Fruit fly (Drosophila melanogaster) whole organism, embryonic: Measurements from ENCODE around the gene PCNA2.

Experiments
- Ada2b ChIP-seq: fragments of 200-800 bp; sonication (Bioruptor generic); IDR thresholded peaks from 2 replicates; pipeline ENCODE4 v1.3.6; 2022; ENCODE audit warnings: missing biosample characterization, missing genetic modification characterization
- Antp ChIP-seq: fragments of 200-800 bp; sonication (Bioruptor generic); optimal IDR thresholded peaks from 3 replicates; lab custom pipeline; 2016; ENCODE audit warnings: missing biosample characterization, missing genetic modification characterization
- BEAF-32 ChIP-seq: fragments of 200-800 bp; sonication (Bioruptor generic); optimal IDR thresholded peaks from 3 replicates; lab custom pipeline; 2017; ENCODE audit warnings: missing biosample characterization, missing genetic modification characterization, mild to moderate bottlenecking, moderate library complexity, missing genetic modification reagents
- CG10209 ChIP-seq: fragments of 200-800 bp; sonication (Bioruptor generic); optimal IDR thresholded peaks from 3 replicates; lab custom pipeline; 2017; ENCODE audit warnings: missing biosample characterization, mild to moderate bottlenecking, missing genetic modification characterization, missing genetic modification reagents
- CG10462 ChIP-seq: fragments of 200-800 bp; sonication (Bioruptor generic); optimal IDR thresholded peaks from 2 replicates; lab custom pipeline; 2016; ENCODE audit warnings: missing biosample characterization, missing genetic modification characterization
- CG12155 ChIP-seq: fragments of 200-800 bp; sonication (Bioruptor generic); optimal IDR thresholded peaks from 3 replicates; lab custom pipeline; 2016; ENCODE audit warnings: missing biosample characterization, missing genetic modification characterization
- CG1233 ChIP-seq: fragments of 200-800 bp; sonication (Bioruptor generic); optimal IDR thresholded peaks from 4 replicates; lab custom pipeline; 2018; ENCODE audit warnings: missing biosample characterization, mild to moderate bottlenecking, missing genetic modification characterization
- CG14441 ChIP-seq: fragments of 200-800 bp; sonication (Bioruptor generic); IDR thresholded peaks from 2 replicates; pipeline ENCODE4 v1.3.6; 2022; ENCODE audit warnings: missing biosample characterization, missing genetic modification characterization
- CG16815 ChIP-seq: fragments of 200-800 bp; sonication (Bioruptor generic); optimal IDR thresholded peaks from 3 replicates; lab custom pipeline; 2017; ENCODE audit warnings: missing biosample characterization, mild to moderate bottlenecking, missing genetic modification characterization
- CG17359 ChIP-seq: fragments of 200-800 bp; sonication (Bioruptor generic); optimal IDR thresholded peaks from 3 replicates; lab custom pipeline; 2018; ENCODE audit warnings: missing biosample characterization, mild to moderate bottlenecking, missing genetic modification characterization, moderate library complexity
- CG18011 ChIP-seq: fragments of 200-800 bp; sonication (Bioruptor generic); optimal IDR thresholded peaks from 2 replicates; lab custom pipeline; 2017; ENCODE audit warnings: missing biosample characterization, missing genetic modification characterization, mild to moderate bottlenecking, moderate library complexity, missing genotype
- CG18599 ChIP-seq: fragments of 200-800 bp; sonication (Bioruptor generic); optimal IDR thresholded peaks from 3 replicates; lab custom pipeline; 2017; ENCODE audit warnings: missing biosample characterization, missing genetic modification characterization, mild to moderate bottlenecking, moderate library complexity, missing genetic modification reagents
- CG30431 ChIP-seq: fragments of 200-800 bp; sonication (Bioruptor generic); optimal IDR thresholded peaks from 2 replicates; lab custom pipeline; 2017; ENCODE audit warnings: missing biosample characterization, missing genetic modification characterization
- CG3065 ChIP-seq: fragments of 200-800 bp; sonication (Bioruptor generic); optimal IDR thresholded peaks from 2 replicates; lab custom pipeline; 2016; ENCODE audit warnings: missing biosample characterization, missing genetic modification characterization
- CG31365 ChIP-seq: fragments of 200-800 bp; sonication (Bioruptor generic); optimal IDR thresholded peaks from 2 replicates; lab custom pipeline; 2018; ENCODE audit warnings: missing biosample characterization, mild to moderate bottlenecking, missing genetic modification characterization
- CG31388 ChIP-seq: fragments of 200-800 bp; sonication (Bioruptor generic); optimal IDR thresholded peaks from 2 replicates; lab custom pipeline; 2016; ENCODE audit warnings: missing biosample characterization, missing genetic modification characterization
- CG32532 ChIP-seq: fragments of 200-800 bp; sonication (Bioruptor generic); IDR thresholded peaks from 2 replicates; pipeline ENCODE4 v1.3.6; 2022; ENCODE audit warnings: missing biosample characterization, missing genetic modification characterization
- CG3281 ChIP-seq: fragments of 200-800 bp; sonication (Bioruptor generic); optimal IDR thresholded peaks from 3 replicates; lab custom pipeline; 2017; ENCODE audit warnings: missing biosample characterization, mild to moderate bottlenecking, missing genetic modification characterization
- CG3995 ChIP-seq: fragments of 200-800 bp; sonication (Bioruptor generic); optimal IDR thresholded peaks from 3 replicates; lab custom pipeline; 2016; ENCODE audit warnings: missing biosample characterization, missing genetic modification characterization
- CG43689 ChIP-seq: fragments of 200-800 bp; sonication (Bioruptor generic); IDR thresholded peaks from 2 replicates; pipeline ENCODE4 v1.3.6; 2022; ENCODE audit warnings: missing biosample characterization, missing genetic modification characterization
- CG4707 ChIP-seq: fragments of 200-800 bp; sonication (Bioruptor generic); optimal IDR thresholded peaks from 2 replicates; lab custom pipeline; 2018; ENCODE audit warnings: missing biosample characterization, mild to moderate bottlenecking, missing genetic modification characterization, moderate library complexity
- CG4854 ChIP-seq: fragments of 200-800 bp; sonication (Bioruptor generic); optimal IDR thresholded peaks from 2 replicates; lab custom pipeline; 2016; ENCODE audit warnings: missing biosample characterization, missing genetic modification characterization, inconsistent platforms
- CG6272 ChIP-seq: fragments of 200-800 bp; sonication (Bioruptor generic); IDR thresholded peaks from 2 replicates; pipeline ENCODE4 v1.3.6; 2022; ENCODE audit warnings: missing biosample characterization, missing genetic modification characterization
- CG6791 ChIP-seq: fragments of 200-800 bp; sonication (Bioruptor generic); IDR thresholded peaks from 3 replicates; pipeline ENCODE4 v1.3.6; 2022; ENCODE audit warnings: missing biosample characterization, missing genetic modification characterization; ENCODE audit not compliant: partially characterized antibody
- CG9932 ChIP-seq: fragments of 200-800 bp; sonication (Bioruptor generic); IDR thresholded peaks from 2 replicates; pipeline ENCODE4 v1.3.6; 2022; ENCODE audit warnings: missing biosample characterization, missing genetic modification characterization
- Ets97D ChIP-seq: fragments of 200-800 bp; sonication (Bioruptor generic); optimal IDR thresholded peaks from 3 replicates; lab custom pipeline; 2016; ENCODE audit warnings: missing biosample characterization, missing genetic modification characterization
- HLH3B ChIP-seq: fragments of 200-800 bp; sonication (Bioruptor generic); IDR thresholded peaks from 2 replicates; pipeline ENCODE4 v1.3.6; 2022; ENCODE audit warnings: missing biosample characterization, missing genetic modification characterization
- Hand ChIP-seq: fragments of 200-800 bp; sonication (Bioruptor generic); optimal IDR thresholded peaks from 2 replicates; lab custom pipeline; 2017; ENCODE audit warnings: mild to moderate bottlenecking, missing biosample characterization, missing genetic modification reagents, missing genetic modification characterization
- Lhr ChIP-seq: fragments of 200-800 bp; sonication (Bioruptor generic); optimal IDR thresholded peaks from 3 replicates; lab custom pipeline; 2017; ENCODE audit warnings: mild to moderate bottlenecking, missing biosample characterization, missing genetic modification reagents, missing genetic modification characterization
- Meics ChIP-seq: fragments of 200-800 bp; sonication (Bioruptor generic); optimal IDR thresholded peaks from 2 replicates; lab custom pipeline; 2017; ENCODE audit warnings: missing biosample characterization, mild to moderate bottlenecking, missing genetic modification characterization
- Nf-YB ChIP-seq: fragments of 200-800 bp; sonication (Bioruptor generic); optimal IDR thresholded peaks from 3 replicates; lab custom pipeline; 2019; ENCODE audit warnings: missing biosample characterization, mild to moderate bottlenecking, missing genetic modification characterization, moderate library complexity
- Sin3A ChIP-seq: fragments of >200 bp; optimal IDR thresholded peaks from 2 replicates; lab custom pipeline; 2018
- Sry-δ ChIP-seq: fragments of 200-800 bp; sonication (Bioruptor generic); optimal IDR thresholded peaks from 2 replicates; lab custom pipeline; 2016; ENCODE audit warnings: missing biosample characterization, missing genetic modification characterization
- amos ChIP-seq: fragments of 200-800 bp; sonication (Bioruptor generic); IDR thresholded peaks from 2 replicates; pipeline ENCODE4 v1.3.6; 2022; ENCODE audit warnings: missing biosample characterization, missing genetic modification characterization; ENCODE audit not compliant: partially characterized antibody
- danr ChIP-seq: fragments of 200-800 bp; sonication (Bioruptor generic); IDR thresholded peaks from 2 replicates; pipeline ENCODE4 v1.3.6; 2022; ENCODE audit warnings: missing biosample characterization, missing genetic modification characterization
- disco-r ChIP-seq: fragments of 200-800 bp; sonication (Bioruptor generic); optimal IDR thresholded peaks from 2 replicates; lab custom pipeline; 2016; ENCODE audit warnings: missing biosample characterization, missing genetic modification characterization
- eyg ChIP-seq: fragments of 200-800 bp; sonication (Bioruptor generic); optimal IDR thresholded peaks from 3 replicates; lab custom pipeline; 2016; ENCODE audit warnings: missing biosample characterization, missing genetic modification characterization
- fru ChIP-seq: fragments of >200 bp; optimal IDR thresholded peaks from 2 replicates; lab custom pipeline; 2017
- fu2 ChIP-seq: fragments of 200-800 bp; sonication (Bioruptor generic); optimal IDR thresholded peaks from 2 replicates; lab custom pipeline; 2016; ENCODE audit warnings: missing biosample characterization, missing genetic modification characterization
- hbn ChIP-seq: fragments of 200-800 bp; sonication (Bioruptor generic); IDR thresholded peaks from 2 replicates; pipeline ENCODE4 v1.3.6; 2022; ENCODE audit warnings: missing biosample characterization, missing genetic modification characterization; ENCODE audit not compliant: partially characterized antibody
- jigr1 ChIP-seq: fragments of 200-800 bp; sonication (Bioruptor generic); IDR thresholded peaks from 3 replicates; pipeline ENCODE4 v1.3.6; 2022; ENCODE audit warnings: missing biosample characterization, missing genetic modification characterization
- lmd ChIP-seq: fragments of 200-800 bp; sonication (Bioruptor generic); IDR thresholded peaks from 2 replicates; pipeline ENCODE4 v1.3.6; 2022; ENCODE audit warnings: missing biosample characterization, missing genetic modification characterization
- mld ChIP-seq: fragments of 200-800 bp; sonication (Bioruptor generic); IDR thresholded peaks from 3 replicates; pipeline ENCODE4 v1.3.6; 2022; ENCODE audit warnings: missing biosample characterization, missing genetic modification characterization; ENCODE audit not compliant: partially characterized antibody
- pb ChIP-seq: fragments of 200-800 bp; sonication (Bioruptor generic); optimal IDR thresholded peaks from 3 replicates; lab custom pipeline; 2016; ENCODE audit warnings: missing biosample characterization, missing genetic modification characterization
- pho ChIP-seq: fragments of 200-800 bp; sonication (Bioruptor generic); optimal IDR thresholded peaks from 2 replicates; lab custom pipeline; 2016; ENCODE audit warnings: missing biosample characterization, missing genetic modification characterization
- pnt ChIP-seq: fragments of 200-800 bp; sonication (Bioruptor generic); optimal IDR thresholded peaks from 3 replicates; lab custom pipeline; 2016; ENCODE audit warnings: missing biosample characterization, missing genetic modification characterization
- prd ChIP-seq, 3 experiments: fragments of >200 bp in 2 of 3; fragments of 200-800 bp in 1 of 3; sonication (Bioruptor generic) in 1 of 3; optimal IDR thresholded peaks in 2 of 3; IDR thresholded peaks in 1 of 3; 2 replicates in 2 of 3; 3 replicates in 1 of 3; pipeline versions ENCODE4 v1.3.6 to Lab custom; 2017 to 2022; ENCODE audit warnings: missing biosample characterization in 1 of 3, missing genetic modification characterization in 1 of 3
- sd ChIP-seq: fragments of 200-800 bp; sonication (Bioruptor generic); optimal IDR thresholded peaks from 3 replicates; lab custom pipeline; 2018; ENCODE audit warnings: missing biosample characterization, mild to moderate bottlenecking, missing genetic modification characterization, moderate library complexity
- sens-2 ChIP-seq: fragments of 200-800 bp; sonication (Bioruptor generic); IDR thresholded peaks from 2 replicates; pipeline ENCODE4 v1.3.6; 2022; ENCODE audit warnings: missing biosample characterization, missing genetic modification characterization
- sob ChIP-seq: fragments of 200-800 bp; sonication (Bioruptor generic); IDR thresholded peaks from 2 replicates; pipeline ENCODE4 v1.3.6; 2022; ENCODE audit warnings: missing biosample characterization, missing genetic modification characterization

The PCNA2 gene

DNA sequence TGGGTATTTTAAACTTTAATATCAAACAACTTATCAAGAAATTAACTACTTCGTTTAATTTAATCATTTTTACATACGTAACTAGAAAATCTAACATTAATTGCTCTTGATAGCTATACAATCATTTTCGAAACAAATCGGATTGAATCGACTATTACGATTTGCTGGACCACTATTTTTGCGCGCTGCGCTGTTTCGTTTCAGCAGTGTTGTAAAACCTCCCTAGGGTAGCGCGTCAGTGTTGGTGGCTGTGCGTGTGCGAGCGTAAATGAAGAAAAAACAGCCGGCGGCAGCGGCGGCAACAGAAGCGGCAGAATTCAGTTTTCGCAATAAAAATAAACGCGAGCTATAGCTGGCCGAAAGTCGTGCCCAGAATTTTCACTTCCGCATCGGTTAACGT, 50.5 kb downstream of the PCNA2 start, which contains the start of gene CG33116 (continued):
- TF ChIP-seq CG18599 (GFP tag; lab: Kevin White, UChicago) (peak; percentile 83), CG30431 (GFP tag; lab: Kevin White, UChicago) (peak; percentile 70), CG3995 (peak; percentile 51), Sin3A (lab: Kevin White, UChicago) (peak; percentile 80), CG10209 (GFP tag; lab: Kevin White, UChicago) (peak; percentile 76), HLH3B (peak; percentile 76), CG4854 (GFP tag; lab: Kevin White, UChicago) (peak; percentile 70), CG32532 (GFP tag; lab: Robert Waterston, UW) (peak; percentile 82), pb (GFP tag; lab: Kevin White, UChicago) (peak; percentile 75), sens-2 (GFP tag; lab: Robert Waterston, UW) (no peak), hbn (GFP tag; lab: Robert Waterston, UW) (peak; percentile 42; the same call in 1 of the 2 replicates), Hand (GFP tag; lab: Kevin White, UChicago) (peak; percentile 20), CG14441 (GFP tag; lab: Robert Waterston, UW) (peak; percentile 71), CG17359 (tag; lab: Kevin White, UChicago) (peak; percentile 80), danr (GFP tag; lab: Robert Waterston, UW) (peak; percentile 31; the same call in 1 of the 2 replicates), CG6272 (GFP tag; lab: Robert Waterston, UW) (peak; percentile 30; the same call in 1 of the 2 replicates), Meics (GFP tag; lab: Kevin White, UChicago) (peak; percentile 82), CG1233 (GFP tag; lab: Kevin White, UChicago) (peak; percentile 80), CG10462 (GFP tag; lab: Kevin White, UChicago) (peak; percentile 56), mld (GFP tag; lab: Robert Waterston, UW) (no peak), CG16815 (GFP tag; lab: Kevin White, UChicago) (peak; percentile 61), pnt (GFP tag; lab: Kevin White, UChicago) (peak; percentile 63), sob (GFP tag; lab: Robert Waterston, UW) (peak; percentile 89), CG18011 (GFP tag; lab: Kevin White, UChicago) (peak; percentile 58), CG12155 (GFP tag; lab: Kevin White, UChicago) (peak; percentile 81), pho (GFP tag; lab: Kevin White, UChicago) (peak; percentile 81), sd (peak; percentile 51), prd (optimal IDR thresholded peaks at IDR 0.05; lab: Kevin White, UChicago) (no peak), prd (GFP tag; IDR thresholded peaks at IDR 0.05; lab: Robert Waterston, UW) (peak; percentile 76), fu2 (GFP tag; lab: Kevin White, UChicago) (peak; percentile 88), amos (GFP tag; lab: Robert Waterston, UW) (no peak; the same call in 1 of the 2 replicates), Sry-δ (peak; percentile 48), eyg (GFP tag; lab: Kevin White, UChicago) (peak; percentile 47), CG9932 (GFP tag; lab: Robert Waterston, UW) (peak; percentile 85), Ada2b (GFP tag; lab: Robert Waterston, UW) (peak; percentile 59; the same call in 1 of the 2 replicates), disco-r (GFP tag; lab: Kevin White, UChicago) (peak; percentile 66), CG3065 (GFP tag; lab: Kevin White, UChicago) (peak; percentile 18), CG31365 (tag; lab: Kevin White, UChicago) (peak; percentile 37), CG31388 (no peak), CG4707 (GFP tag; lab: Kevin White, UChicago) (peak; percentile 52), Lhr (peak; percentile 44), Antp (GFP tag; lab: Kevin White, UChicago) (peak; percentile 88), Ets97D (GFP tag; lab: Kevin White, UChicago) (peak; percentile 79), CG3281 (GFP tag; lab: Kevin White, UChicago) (peak; percentile 74), BEAF-32 (GFP tag; lab: Kevin White, UChicago) (peak; percentile 29), Nf-YB (peak; percentile 56), jigr1 (GFP tag; lab: Robert Waterston, UW) (no peak), CG43689 (peak; percentile 49), lmd (GFP tag; lab: Robert Waterston, UW) (peak; percentile 83), fru (lab: Kevin White, UChicago) (no peak), CG6791 (GFP tag; lab: Robert Waterston, UW) (peak; percentile 42; the same call in 1 of the 3 replicates)
